Worm (Caenorhabditis elegans) whole organism, young adult: ENCODE measurements around the gene C04A11.5.
A peak's percentile ranks its signal among the peaks of the same experiment; 100 is the strongest.

Experiments used
- B0019.2 ChIP-seq: fragments of 200-800 bp; sonication (Bioruptor generic); conservative IDR thresholded peaks from 2 replicates; pipeline ENCODE4 v1.3.6; 2022; ENCODE audit warnings: missing genetic modification reagents, missing genetic modification characterization, missing compliant biosample characterization
- B0261.1 ChIP-seq: sonication (generic microtip); optimal IDR thresholded peaks from 2 replicates; lab custom pipeline; 2016; ENCODE audit warnings: mild to moderate bottlenecking, missing genetic modification characterization, moderate library complexity, missing compliant biosample characterization
- B0336.3 ChIP-seq: fragments of 200-800 bp; sonication (Bioruptor generic); IDR thresholded peaks from 2 replicates; pipeline ENCODE4 v1.3.6; 2022; ENCODE audit warnings: missing genetic modification characterization, missing compliant biosample characterization
- C06A6.2 ChIP-seq: fragments of 200-800 bp; sonication (Bioruptor generic); conservative IDR thresholded peaks from 2 replicates; pipeline ENCODE4 v1.3.6; 2022; ENCODE audit warnings: missing genetic modification characterization, missing compliant biosample characterization
- F49E8.2 ChIP-seq: sonication (generic microtip); optimal IDR thresholded peaks from 3 replicates; lab custom pipeline; 2017; ENCODE audit warnings: missing genetic modification characterization, mild to moderate bottlenecking, missing compliant biosample characterization, antibody characterized with exemption, moderate library complexity; ENCODE audit not compliant: insufficient read depth
- F57A8.1 ChIP-seq: fragments of 200-800 bp; sonication (Bioruptor generic); optimal IDR thresholded peaks from 2 replicates; lab custom pipeline; 2018; ENCODE audit warnings: mild to moderate bottlenecking, missing genetic modification characterization, moderate library complexity, missing compliant biosample characterization
- K11D2.4 ChIP-seq: fragments of 200-800 bp; sonication (Bioruptor generic); IDR thresholded peaks from 2 replicates; pipeline ENCODE4 v1.3.6; 2022; ENCODE audit warnings: missing genetic modification reagents, missing genetic modification characterization, missing compliant biosample characterization
- K12H6.12 ChIP-seq: fragments of 200-800 bp; sonication (Bioruptor generic); optimal IDR thresholded peaks from 2 replicates; lab custom pipeline; 2018; ENCODE audit warnings: mild to moderate bottlenecking, missing genetic modification characterization, missing compliant biosample characterization
- Y79H2A.3 ChIP-seq: fragments of 200-800 bp; sonication (Bioruptor generic); conservative IDR thresholded peaks from 2 replicates; pipeline ENCODE4 v1.3.6; 2022; ENCODE audit warnings: missing genetic modification reagents, missing genetic modification characterization, missing compliant biosample characterization
- Y95B8A.8 ChIP-seq: fragments of 200-800 bp; sonication (Bioruptor generic); IDR thresholded peaks from 2 replicates; pipeline ENCODE4 v1.3.6; 2022; ENCODE audit warnings: missing genetic modification reagents, missing genetic modification characterization, missing compliant biosample characterization
- atf-7 ChIP-seq: sonication (generic microtip); optimal IDR thresholded peaks from 2 replicates; lab custom pipeline; 2017; ENCODE audit warnings: mild to moderate bottlenecking, missing genetic modification characterization, missing compliant biosample characterization
- attf-6 ChIP-seq: fragments of 200-800 bp; sonication (Bioruptor generic); IDR thresholded peaks from 2 replicates; pipeline ENCODE4 v1.3.6; 2022; ENCODE audit warnings: missing genetic modification reagents, missing genetic modification characterization, missing compliant biosample characterization
- bed-1 ChIP-seq: fragments of 200-800 bp; sonication (Bioruptor generic); IDR thresholded peaks from 2 replicates; pipeline ENCODE4 v1.3.6; 2022; ENCODE audit warnings: missing genetic modification reagents, missing genetic modification characterization, missing compliant biosample characterization
- bed-2 ChIP-seq: fragments of 200-800 bp; sonication (Bioruptor generic); IDR thresholded peaks from 2 replicates; pipeline ENCODE4 v1.3.6; 2022; ENCODE audit warnings: missing genetic modification reagents, missing genetic modification characterization, missing compliant biosample characterization
- cebp-2 ChIP-seq: fragments of 200-800 bp; sonication (Bioruptor generic); IDR thresholded peaks from 2 replicates; pipeline ENCODE4 v1.3.6; 2022; ENCODE audit warnings: missing genetic modification characterization, missing compliant biosample characterization
- ceh-27 ChIP-seq: fragments of 200-800 bp; sonication (Bioruptor generic); optimal IDR thresholded peaks from 2 replicates; lab custom pipeline; 2018; ENCODE audit warnings: mild to moderate bottlenecking, missing genetic modification characterization, moderate library complexity, missing compliant biosample characterization
- dox-1 ChIP-seq: fragments of 200-800 bp; sonication (Bioruptor generic); IDR thresholded peaks from 2 replicates; pipeline ENCODE4 v1.3.6; 2022; ENCODE audit warnings: missing genetic modification reagents, missing genetic modification characterization, missing compliant biosample characterization
- dpff-1 ChIP-seq: sonication (generic microtip); optimal IDR thresholded peaks from 2 replicates; lab custom pipeline; 2017; ENCODE audit warnings: mild to moderate bottlenecking, missing genetic modification characterization, missing compliant biosample characterization
- egl-18 ChIP-seq: fragments of 200-800 bp; sonication (Bioruptor generic); IDR thresholded peaks from 2 replicates; pipeline ENCODE4 v1.3.6; 2022; ENCODE audit warnings: missing genetic modification reagents, missing genetic modification characterization, missing compliant biosample characterization
- egl-44 ChIP-seq: fragments of 200-800 bp; sonication (Bioruptor generic); IDR thresholded peaks from 2 replicates; pipeline ENCODE4 v1.3.6; 2022; ENCODE audit warnings: missing genetic modification reagents, missing genetic modification characterization, missing compliant biosample characterization
- ekl-4 ChIP-seq: fragments of 200-800 bp; sonication (Bioruptor generic); IDR thresholded peaks from 2 replicates; pipeline ENCODE4 v1.3.6; 2022; ENCODE audit warnings: missing genetic modification reagents, missing genetic modification characterization, missing compliant biosample characterization
- fkh-3 ChIP-seq: sonication (generic microtip); optimal IDR thresholded peaks from 2 replicates; lab custom pipeline; 2016; ENCODE audit warnings: mild to moderate bottlenecking, missing genetic modification characterization, missing compliant biosample characterization
- hlh-12 ChIP-seq: sonication (generic microtip); optimal IDR thresholded peaks from 2 replicates; lab custom pipeline; 2016; ENCODE audit warnings: missing genetic modification characterization, missing compliant biosample characterization
- hsf-1 ChIP-seq: fragments of 200-800 bp; sonication (Bioruptor generic); IDR thresholded peaks from 2 replicates; pipeline ENCODE4 v1.3.6; 2022; ENCODE audit warnings: missing genetic modification reagents, missing genetic modification characterization, missing compliant biosample characterization
- let-607 ChIP-seq, 2 experiments: fragments of 200-800 bp in 1 of 2; sonication (Bioruptor generic) in 1 of 2; sonication (generic microtip) in 1 of 2; optimal IDR thresholded peaks; 2 replicates each; lab custom pipeline; 2016 to 2018; ENCODE audit warnings: mild to moderate bottlenecking in 2 of 2, missing compliant biosample characterization in 2 of 2, missing genetic modification characterization in 2 of 2, moderate library complexity in 2 of 2, missing genotype in 1 of 2
- lin-26 ChIP-seq: fragments of 200-800 bp; sonication (Bioruptor generic); IDR thresholded peaks from 2 replicates; pipeline ENCODE4 v1.3.6; 2022; ENCODE audit warnings: missing genetic modification reagents, missing genetic modification characterization, missing compliant biosample characterization
- lin-35 ChIP-seq, 3 experiments: fragments of 150-350 bp in 2 of 3; sonication (generic microtip) in 1 of 3; optimal IDR thresholded peaks; 2 replicates each; lab custom pipeline; 2014 to 2018; ENCODE audit warnings: missing biosample characterization in 3 of 3, missing genetic modification characterization in 3 of 3, missing genetic modification reagents in 3 of 3
- lin-40 ChIP-seq: sonication (generic microtip); optimal IDR thresholded peaks from 2 replicates; lab custom pipeline; 2016; ENCODE audit warnings: missing genetic modification characterization, mild to moderate bottlenecking, missing compliant biosample characterization, missing genotype, missing genetic modification reagents
- lir-1 ChIP-seq: fragments of 200-800 bp; sonication (Bioruptor generic); conservative IDR thresholded peaks from 2 replicates; pipeline ENCODE4 v1.3.6; 2022; ENCODE audit warnings: missing genetic modification reagents, missing genetic modification characterization, missing compliant biosample characterization
- lsl-1 ChIP-seq: fragments of 200-800 bp; sonication (Bioruptor generic); optimal IDR thresholded peaks from 2 replicates; lab custom pipeline; 2018; ENCODE audit warnings: mild to moderate bottlenecking, missing genetic modification characterization, moderate library complexity, missing compliant biosample characterization
- madf-6 ChIP-seq: fragments of 200-800 bp; sonication (Bioruptor generic); IDR thresholded peaks from 2 replicates; pipeline ENCODE4 v1.3.6; 2022; ENCODE audit warnings: missing genetic modification reagents, missing genetic modification characterization, missing compliant biosample characterization
- mcd-1 ChIP-seq: fragments of 200-800 bp; sonication (Bioruptor generic); IDR thresholded peaks from 2 replicates; pipeline ENCODE4 v1.3.6; 2022; ENCODE audit warnings: missing genetic modification reagents, missing genetic modification characterization, missing compliant biosample characterization
- mel-28 ChIP-seq: sonication (generic microtip); optimal IDR thresholded peaks from 2 replicates; lab custom pipeline; 2016; ENCODE audit warnings: borderline replicate concordance, mild to moderate bottlenecking, missing genetic modification characterization, missing compliant biosample characterization
- nfya-1 ChIP-seq: sonication (generic microtip); optimal IDR thresholded peaks from 2 replicates; lab custom pipeline; 2017; ENCODE audit warnings: antibody characterized with exemption, missing compliant biosample characterization, missing genetic modification characterization, borderline replicate concordance; ENCODE audit not compliant: insufficient read depth
- nfyb-1 ChIP-seq: fragments of 200-800 bp; sonication (Bioruptor generic); IDR thresholded peaks from 2 replicates; pipeline ENCODE4 v1.3.6; 2022; ENCODE audit warnings: missing genetic modification reagents, missing genetic modification characterization, missing compliant biosample characterization
- nhr-120 ChIP-seq: fragments of 200-800 bp; sonication (Bioruptor generic); IDR thresholded peaks from 2 replicates; pipeline ENCODE4 v1.3.6; 2022; ENCODE audit warnings: missing genetic modification characterization, missing compliant biosample characterization
- rcor-1 ChIP-seq: fragments of 200-800 bp; sonication (Bioruptor generic); IDR thresholded peaks from 2 replicates; pipeline ENCODE4 v1.3.6; 2022; ENCODE audit warnings: missing genetic modification reagents, missing genetic modification characterization, missing compliant biosample characterization
- sea-2 ChIP-seq: fragments of 200-800 bp; sonication (Bioruptor generic); IDR thresholded peaks from 2 replicates; pipeline ENCODE4 v1.3.6; 2022; ENCODE audit warnings: missing genetic modification characterization, missing compliant biosample characterization
- snpc-1.3 ChIP-seq: sonication (generic microtip); optimal IDR thresholded peaks from 2 replicates; lab custom pipeline; 2017; ENCODE audit warnings: missing genetic modification characterization, mild to moderate bottlenecking, missing compliant biosample characterization, antibody characterized with exemption, moderate library complexity, missing genotype, missing genetic modification reagents; ENCODE audit not compliant: insufficient read depth
- sptf-2 ChIP-seq: fragments of 200-800 bp; sonication (Bioruptor generic); optimal IDR thresholded peaks from 2 replicates; lab custom pipeline; 2018; ENCODE audit warnings: mild to moderate bottlenecking, missing genetic modification characterization, missing compliant biosample characterization
- tbp1 ChIP-seq: fragments of 200-800 bp; sonication (Bioruptor generic); optimal IDR thresholded peaks from 2 replicates; lab custom pipeline; 2018; ENCODE audit warnings: mild to moderate bottlenecking, missing genetic modification characterization, missing compliant biosample characterization
- tbx-9 ChIP-seq: sonication (generic microtip); optimal IDR thresholded peaks from 2 replicates; lab custom pipeline; 2016; ENCODE audit warnings: borderline replicate concordance, missing genetic modification characterization, inconsistent platforms, missing compliant biosample characterization
- tlf-1 ChIP-seq: fragments of 200-800 bp; sonication (Bioruptor generic); optimal IDR thresholded peaks from 2 replicates; lab custom pipeline; 2018; ENCODE audit warnings: mild to moderate bottlenecking, missing genetic modification characterization, missing compliant biosample characterization
- unc-62 ChIP-seq: fragments of 150-350 bp; optimal IDR thresholded peaks from 2 replicates; lab custom pipeline; 2014; ENCODE audit warnings: missing biosample characterization, missing genetic modification reagents, missing genetic modification characterization
- xnd-1 ChIP-seq: sonication (generic microtip); optimal IDR thresholded peaks from 2 replicates; lab custom pipeline; 2016; ENCODE audit warnings: missing genotype, missing genetic modification reagents, missing genetic modification characterization, missing compliant biosample characterization
- zfh-2 ChIP-seq: fragments of 200-800 bp; sonication (Bioruptor generic); conservative IDR thresholded peaks from 2 replicates; pipeline ENCODE4 v1.3.6; 2022; ENCODE audit warnings: missing genetic modification reagents, missing genetic modification characterization, missing compliant biosample characterization
- zim-3 ChIP-seq: sonication (generic microtip); optimal IDR thresholded peaks from 2 replicates; lab custom pipeline; 2017; ENCODE audit warnings: mild to moderate bottlenecking, missing genetic modification characterization, moderate library complexity, missing compliant biosample characterization
- ztf-3 ChIP-seq: fragments of 200-800 bp; sonication (Bioruptor generic); optimal IDR thresholded peaks from 2 replicates; lab custom pipeline; 2018; ENCODE audit warnings: mild to moderate bottlenecking, missing genetic modification characterization, missing compliant biosample characterization

C04A11.5 gene

DNA sequence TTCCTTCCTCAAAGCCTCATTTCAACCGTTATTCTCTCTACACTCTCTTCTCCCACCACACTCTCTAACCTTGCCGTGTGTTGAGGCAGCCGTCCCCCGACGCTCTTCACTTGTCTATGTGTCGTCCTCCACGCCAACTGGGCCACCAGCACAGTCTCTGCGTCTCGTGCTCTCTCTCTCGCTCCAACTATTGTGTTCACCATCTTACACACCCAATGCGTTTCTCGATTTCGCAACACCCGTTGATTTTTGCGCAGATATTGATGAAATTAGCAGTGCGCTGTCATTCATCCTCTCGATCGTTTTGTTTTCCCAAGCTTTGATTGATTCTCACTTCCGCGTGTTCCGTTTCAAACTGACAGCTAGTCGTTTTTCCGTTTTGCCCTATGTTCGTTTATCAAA lies 22.7 kb downstream of the C04A11.5 start:
- TF ChIP-seq hsf-1 (no peak), fkh-3 (tag; lab: Kevin White, UChicago) (no peak), lin-40 (tag; lab: Kevin White, UChicago) (peak; percentile 50), bed-2 (GFP tag; lab: Robert Waterston, UW) (no peak), sptf-2 (GFP tag; lab: Kevin White, UChicago) (no peak), let-607 (tag; optimal IDR thresholded peaks at IDR 0.05; lab: Kevin White, UChicago) (peak; percentile 54 to 71), B0019.2 (GFP tag; lab: Robert Waterston, UW) (no peak), tbp1 (GFP tag; lab: Kevin White, UChicago) (peak; percentile 10), madf-6 (GFP tag; lab: Robert Waterston, UW) (no peak), bed-1 (GFP tag; lab: Robert Waterston, UW) (no peak), mcd-1 (no peak), rcor-1 (GFP tag; lab: Robert Waterston, UW) (peak; percentile 14; the same call in 1 of the 2 replicates), ekl-4 (GFP tag; lab: Robert Waterston, UW) (no peak), ztf-3 (no peak), snpc-1.3 (no peak), zim-3 (tag; lab: Kevin White, UChicago) (no peak), K11D2.4 (GFP tag; lab: Robert Waterston, UW) (peak; percentile 29; the same call in 1 of the 2 replicates), dpff-1 (tag; lab: Kevin White, UChicago) (no peak), nfya-1 (tag; lab: Kevin White, UChicago) (no peak), nfyb-1 (GFP tag; lab: Robert Waterston, UW) (peak; percentile 42; the same call in 1 of the 2 replicates), nhr-120 (GFP tag; lab: Robert Waterston, UW) (no peak), xnd-1 (tag; lab: Kevin White, UChicago) (no peak), lir-1 (GFP tag; lab: Robert Waterston, UW) (no peak), cebp-2 (GFP tag; lab: Robert Waterston, UW) (no peak), F57A8.1 (GFP tag; lab: Kevin White, UChicago) (no peak), Y79H2A.3 (no peak), egl-44 (GFP tag; lab: Robert Waterston, UW) (0 out of 2 replicates have a peak, but pooled peaks have one; percentile 42), Y95B8A.8 (GFP tag; lab: Robert Waterston, UW) (no peak), egl-18 (GFP tag; lab: Robert Waterston, UW) (no peak), B0261.1 (tag; lab: Kevin White, UChicago) (peak; percentile 5), F49E8.2 (tag; lab: Kevin White, UChicago) (no peak), ceh-27 (peak; percentile 74), attf-6 (GFP tag; lab: Robert Waterston, UW) (no peak), unc-62 (no peak), tbx-9 (tag; lab: Kevin White, UChicago) (no peak), zfh-2 (GFP tag; lab: Robert Waterston, UW) (peak; percentile 91), tlf-1 (GFP tag; lab: Kevin White, UChicago) (no peak), C06A6.2 (GFP tag; lab: Robert Waterston, UW) (0 out of 2 replicates have a peak, but pooled peaks have one; percentile 27), sea-2 (GFP tag; lab: Robert Waterston, UW) (no peak), lin-35 (GFP tag; optimal IDR thresholded peaks at IDR 0.05; lab: Kevin White, UChicago) (no peak), atf-7 (tag; lab: Kevin White, UChicago) (no peak), B0336.3 (GFP tag; lab: Robert Waterston, UW) (no peak), dox-1 (GFP tag; lab: Robert Waterston, UW) (peak; percentile 77; the same call in 1 of the 2 replicates), K12H6.12 (tag; lab: Kevin White, UChicago) (peak; percentile 34), lin-26 (GFP tag; lab: Robert Waterston, UW) (no peak), lsl-1 (GFP tag; lab: Kevin White, UChicago) (no peak), hlh-12 (tag; lab: Kevin White, UChicago) (no peak), mel-28 (tag; lab: Kevin White, UChicago) (no peak)
